Worm (Caenorhabditis elegans) whole organism, early embryonic: ENCODE measurements around the gene F56B3.11.

ENCODE experiments used
- B0310.2 ChIP-seq: sonication (generic microtip); optimal IDR thresholded peaks from 2 replicates; lab custom pipeline; 2016; ENCODE audit warnings: mild to moderate bottlenecking, missing genetic modification characterization, missing compliant biosample characterization
- ama-1 ChIP-seq: fragments of 150-350 bp; optimal IDR thresholded peaks from 2 replicates; lab custom pipeline; 2014
- ceh-13 ChIP-seq: fragments of 200-800 bp; sonication (Bioruptor generic); optimal IDR thresholded peaks from 2 replicates; lab custom pipeline; 2018; ENCODE audit warnings: mild to moderate bottlenecking, missing genetic modification characterization, missing compliant biosample characterization
- ceh-36 ChIP-seq: sonication (generic microtip); optimal IDR thresholded peaks from 2 replicates; lab custom pipeline; 2016; ENCODE audit warnings: missing genetic modification characterization, inconsistent platforms, missing compliant biosample characterization
- flt-1 ChIP-seq: fragments of 200-800 bp; sonication (Bioruptor generic); IDR thresholded peaks from 2 replicates; pipeline ENCODE4 v1.3.6; 2022; ENCODE audit warnings: missing genetic modification characterization, missing compliant biosample characterization
- hmbx-1 ChIP-seq: sonication (generic microtip); optimal IDR thresholded peaks from 2 replicates; lab custom pipeline; 2016; ENCODE audit warnings: mild to moderate bottlenecking, missing genetic modification characterization, missing compliant biosample characterization
- hmg-4 ChIP-seq: fragments of 200-800 bp; sonication (Bioruptor generic); optimal IDR thresholded peaks from 2 replicates; lab custom pipeline; 2018; ENCODE audit warnings: mild to moderate bottlenecking, missing genetic modification characterization, missing compliant biosample characterization
- scrt-1 ChIP-seq: fragments of 200-800 bp; sonication (Bioruptor generic); IDR thresholded peaks from 2 replicates; pipeline ENCODE4 v1.3.6; 2022; ENCODE audit warnings: missing genetic modification characterization, missing compliant biosample characterization
- sea-1 ChIP-seq: fragments of 200-800 bp; sonication (Bioruptor generic); conservative IDR thresholded peaks from 2 replicates; pipeline ENCODE4 v1.3.6; 2022; ENCODE audit warnings: missing genetic modification characterization, missing compliant biosample characterization
- tbx-37 ChIP-seq: fragments of 200-800 bp; sonication (Bioruptor generic); conservative IDR thresholded peaks from 2 replicates; pipeline ENCODE4 v1.3.6; 2022; ENCODE audit warnings: missing genetic modification reagents, missing genetic modification characterization, missing compliant biosample characterization
- tra-4 ChIP-seq: sonication (generic microtip); optimal IDR thresholded peaks from 2 replicates; lab custom pipeline; 2017; ENCODE audit warnings: missing genetic modification characterization, missing compliant biosample characterization

DNA sequence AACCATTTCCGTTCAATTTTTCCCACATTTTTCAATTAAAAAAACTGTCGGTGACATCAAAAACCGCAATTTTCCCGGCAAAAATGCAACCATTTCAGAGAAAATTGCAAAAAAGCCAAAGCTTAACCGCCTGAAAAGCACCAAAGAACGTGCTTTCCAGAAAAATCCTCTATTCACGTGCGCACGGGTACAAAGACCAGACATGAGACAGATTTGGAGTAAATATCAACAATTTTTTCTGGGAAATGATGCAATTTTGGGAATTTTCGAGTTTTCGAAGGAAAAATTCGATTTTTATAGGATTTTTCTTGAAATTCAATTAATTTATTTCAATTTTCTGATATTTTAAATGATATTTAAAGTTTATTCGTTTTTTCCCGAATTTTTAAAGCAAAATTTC is 32.7 kb upstream of the F56B3.11 start:
- TF ChIP-seq scrt-1 (GFP tag; lab: Robert Waterston, UW) (no peak), ama-1 (lab: Kevin White, UChicago) (no peak), sea-1 (GFP tag; lab: Robert Waterston, UW) (no peak), ceh-13 (GFP tag; lab: Kevin White, UChicago) (no peak), hmg-4 (no peak), ceh-36 (tag; lab: Kevin White, UChicago) (no peak), B0310.2 (tag; lab: Kevin White, UChicago) (no peak), hmbx-1 (tag; lab: Kevin White, UChicago) (no peak), tbx-37 (GFP tag; lab: Robert Waterston, UW) (no peak), tra-4 (tag; lab: Kevin White, UChicago) (no peak), flt-1 (GFP tag; lab: Robert Waterston, UW) (no peak)
